Fruit fly (Drosophila melanogaster) Kc167 (cell line): ENCODE data around the gene trbl.

Experiments used
- Myc ChIP-seq: fragments of >200 bp; optimal IDR thresholded peaks from 2 replicates; lab custom pipeline; 2017; ENCODE audit warnings: missing external identifiers
- psq ChIP-seq: fragments of >200 bp; optimal IDR thresholded peaks from 2 replicates; lab custom pipeline; 2017; ENCODE audit warnings: missing external identifiers

dm6 chr3L:20405971-20406948 lies 4.9 kb upstream of the trbl start:
- TF ChIP-seq Myc (lab: Kevin White, UChicago) (no peak), psq (lab: Kevin White, UChicago) (no peak)
